Worm (Caenorhabditis elegans) whole organism, L2 larva: Measurements from ENCODE around the gene acr-3.

Experiments used
- ZK546.5 ChIP-seq: sonication (generic microtip); optimal IDR thresholded peaks from 2 replicates; lab custom pipeline; 2017; ENCODE audit warnings: missing biosample characterization, missing genetic modification characterization
- alr-1 ChIP-seq: fragments of 150-350 bp; optimal IDR thresholded peaks from 2 replicates; lab custom pipeline; 2014; ENCODE audit warnings: missing biosample characterization, missing genetic modification characterization
- ama-1 ChIP-seq: fragments of 150-350 bp; optimal IDR thresholded peaks from 2 replicates; lab custom pipeline; 2018; ENCODE audit warnings: inconsistent platforms
- ceh-82 ChIP-seq: fragments of 150-350 bp; optimal IDR thresholded peaks from 2 replicates; lab custom pipeline; 2014; ENCODE audit warnings: missing biosample characterization, missing genetic modification characterization
- elt-1 ChIP-seq: fragments of 150-350 bp; optimal IDR thresholded peaks from 2 replicates; lab custom pipeline; 2014; ENCODE audit warnings: missing biosample characterization, missing genetic modification characterization
- elt-3 ChIP-seq: sonication (generic microtip); optimal IDR thresholded peaks from 2 replicates; lab custom pipeline; 2017; ENCODE audit warnings: missing biosample characterization, missing genetic modification characterization
- mbf-1 ChIP-seq: sonication (generic microtip); optimal IDR thresholded peaks from 2 replicates; lab custom pipeline; 2017; ENCODE audit warnings: missing biosample characterization, missing genetic modification characterization
- nhr-12 ChIP-seq: fragments of 150-350 bp; optimal IDR thresholded peaks from 2 replicates; lab custom pipeline; 2014; ENCODE audit warnings: missing biosample characterization, missing genetic modification characterization
- skn-1 ChIP-seq: sonication (generic microtip); optimal IDR thresholded peaks from 2 replicates; lab custom pipeline; 2017; ENCODE audit warnings: missing biosample characterization, missing genetic modification characterization
- snpc-4 ChIP-seq: fragments of 150-350 bp; optimal IDR thresholded peaks from 2 replicates; lab custom pipeline; 2014; ENCODE audit warnings: missing biosample characterization, missing genetic modification characterization
- unc-62 ChIP-seq: fragments of 150-350 bp; optimal IDR thresholded peaks from 2 replicates; lab custom pipeline; 2014; ENCODE audit warnings: missing biosample characterization, missing genetic modification reagents, missing genetic modification characterization
- ztf-11 ChIP-seq: sonication (generic microtip); optimal IDR thresholded peaks from 2 replicates; lab custom pipeline; 2017; ENCODE audit warnings: missing biosample characterization, missing genetic modification characterization

ce11 chrX:6742011-6742683, 32.8 kb downstream of the acr-3 start, which contains the start of gene mdl-1:
- TF ChIP-seq ztf-11 (tag; lab: Kevin White, UChicago): no peak
- TF ChIP-seq elt-3 (tag; lab: Kevin White, UChicago): no peak
- TF ChIP-seq snpc-4 (tag; lab: Kevin White, UChicago): peak; percentile 73
- TF ChIP-seq ceh-82: peak; percentile 52
- TF ChIP-seq ama-1 (lab: Kevin White, UChicago): peak; percentile 92
- TF ChIP-seq ZK546.5 (tag; lab: Kevin White, UChicago): peak; percentile 18
- TF ChIP-seq elt-1 (tag; lab: Kevin White, UChicago): peak; percentile 8
- TF ChIP-seq mbf-1 (tag; lab: Kevin White, UChicago): no peak
- TF ChIP-seq unc-62 (GFP tag; lab: Kevin White, UChicago): peak; percentile 10
- no peak for TF ChIP-seq nhr-12 (tag; lab: Kevin White, UChicago)
- no peak for TF ChIP-seq alr-1 (tag; lab: Kevin White, UChicago)
- TF ChIP-seq skn-1 (tag; lab: Kevin White, UChicago): no peak
